Worm (Caenorhabditis elegans): ENCODE data around the gene K05F1.8.

- TF ChIP-seq elt-3 (tag; optimal IDR thresholded peaks at IDR 0.05) (no peak), lin-39 (tag; optimal IDR thresholded peaks at IDR 0.05) (no peak), nhr-77 (tag; optimal IDR thresholded peaks at IDR 0.05) (no peak), pha-4 (tag; optimal IDR thresholded peaks at IDR 0.05) (no peak), ceh-28 (tag; optimal IDR thresholded peaks at IDR 0.05) (no peak), nfya-1 (tag; optimal IDR thresholded peaks at IDR 0.05; ENCODE audit: insufficient read depth) (no peak), aly-2 (tag; optimal IDR thresholded peaks at IDR 0.05) (no peak), egl-5 (tag; optimal IDR thresholded peaks at IDR 0.05) (no peak), nhr-76 (tag; optimal IDR thresholded peaks at IDR 0.05) (no peak), jun-1 (tag; optimal IDR thresholded peaks at IDR 0.05) (no peak), ceh-82 (tag; optimal IDR thresholded peaks at IDR 0.05) (no peak), skn-1 (tag; optimal IDR thresholded peaks at IDR 0.05) (no peak), fkh-10 (GFP tag; optimal IDR thresholded peaks at IDR 0.05) (no peak)
These were observed 31.9 kb upstream of the K05F1.8 start for ce11 chrII:5831373-5831772.

All from whole organism, L3 larva.